Worm (Caenorhabditis elegans): Measurements from ENCODE around the gene adt-2.

- no peak for TF ChIP-seq ref-1 (GFP tag; conservative IDR thresholded peaks at IDR 0.05)
- TF ChIP-seq T22C8.4 (GFP tag; IDR thresholded peaks at IDR 0.05), result no peak
Measured at ce11 chrX:7583930-7584329, 2.1 kb upstream of the adt-2 start.
